Fruit fly (Drosophila melanogaster) whole organism: ENCODE results near the gene NimC3.

Source experiments
- CG8478 ChIP-seq: fragments of >200 bp; optimal IDR thresholded peaks from 2 replicates; lab custom pipeline; 2018; ENCODE audit warnings: inconsistent platforms
- Dll ChIP-seq: fragments of >200 bp; optimal IDR thresholded peaks from 2 replicates; lab custom pipeline; 2017
- EcR ChIP-seq, 2 experiments: fragments of >200 bp; optimal IDR thresholded peaks; 2 replicates each; lab custom pipeline; 2017; ENCODE audit warnings: missing biosample characterization in 2 of 2, missing genetic modification characterization in 2 of 2, missing genetic modification reagents in 2 of 2
- pan ChIP-seq: fragments of >200 bp; optimal IDR thresholded peaks from 2 replicates; lab custom pipeline; 2017
- usp ChIP-seq: fragments of >200 bp; optimal IDR thresholded peaks from 2 replicates; lab custom pipeline; 2017; ENCODE audit warnings: missing biosample characterization, missing genetic modification characterization, mixed read lengths

DNA sequence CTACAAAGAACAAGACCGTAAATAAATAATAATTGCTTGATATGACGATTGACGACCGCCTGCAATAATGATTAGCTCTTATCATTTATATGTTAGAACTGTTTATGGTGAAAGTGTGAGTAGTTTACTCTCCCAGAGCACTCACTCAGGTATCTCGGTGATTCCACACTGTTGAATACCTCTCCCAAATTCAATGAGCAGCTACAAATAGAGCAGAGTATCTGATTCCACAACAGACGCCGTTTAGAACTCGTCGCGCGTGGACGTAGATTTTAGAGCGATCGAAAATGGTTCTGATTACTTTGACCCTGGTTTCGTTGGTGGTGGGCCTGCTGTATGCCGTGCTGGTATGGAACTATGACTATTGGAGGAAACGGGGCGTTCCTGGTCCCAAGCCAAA, 42.9 kb downstream of the NimC3 start, which contains the start of gene Cyp28a5:
- TF ChIP-seq EcR (GFP tag; optimal IDR thresholded peaks at IDR 0.05; lab: Kevin White, UChicago): no peak
- TF ChIP-seq CG8478 (lab: Kevin White, UChicago): no peak
- no peak for TF ChIP-seq usp (GFP tag; lab: Kevin White, UChicago)
- TF ChIP-seq Dll: no peak
- TF ChIP-seq pan (lab: Kevin White, UChicago): no peak
